Fruit fly (Drosophila melanogaster): ENCODE measurements around the gene CG15561.

The CG15561 gene

DNA sequence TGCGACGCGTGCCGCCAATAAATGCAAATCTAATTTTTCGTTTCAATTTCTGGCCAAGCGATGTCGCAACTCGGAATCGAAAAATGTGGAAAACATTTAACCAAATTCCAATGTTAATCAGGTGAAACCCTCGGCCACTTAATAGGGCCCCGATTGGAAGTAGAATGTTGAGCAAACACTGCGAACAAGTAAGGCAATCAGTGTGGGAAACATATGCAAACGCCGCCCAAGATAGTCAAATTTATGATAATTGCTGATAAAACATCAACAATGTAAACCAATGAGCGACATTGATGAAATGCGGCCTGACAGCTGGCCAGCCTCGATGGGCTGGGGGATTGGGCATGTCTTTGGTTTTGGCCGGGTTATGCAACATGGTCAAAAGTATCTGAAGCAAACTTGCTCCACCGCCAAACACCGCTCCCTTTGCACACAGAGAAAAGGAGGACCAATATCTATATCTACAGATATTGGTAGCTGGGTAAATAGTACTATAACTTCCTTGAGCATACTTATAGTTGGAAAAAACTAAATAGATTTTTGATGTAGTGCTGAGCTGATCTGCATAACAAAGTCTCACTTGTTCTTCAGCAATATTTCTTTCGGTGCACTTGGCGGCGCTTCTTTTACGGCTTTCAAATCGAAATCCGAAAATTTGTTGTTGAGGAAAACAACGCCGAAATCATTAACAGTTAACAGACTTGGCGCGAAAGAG, 31.7 kb upstream of the CG15561 start (continued):
- TF ChIP-seq lov (optimal IDR thresholded peaks at IDR 0.05): no peak
- TF ChIP-seq lov (GFP tag; IDR thresholded peaks at IDR 0.05): peak; percentile 80; the same call in 2 of the 3 replicates
- TF ChIP-seq CG3407 (GFP tag; optimal IDR thresholded peaks at IDR 0.05): peak; percentile 65
- peak; percentile 54; the same call in 1 of the 3 replicates for TF ChIP-seq CG3726 (GFP tag; IDR thresholded peaks at IDR 0.05)
- TF ChIP-seq CG16815 (GFP tag; optimal IDR thresholded peaks at IDR 0.05): no peak
- peak; percentile 73 for TF ChIP-seq CG17829 (tag; optimal IDR thresholded peaks at IDR 0.05)
- TF ChIP-seq ind (GFP tag; optimal IDR thresholded peaks at IDR 0.05): peak; percentile 77
- TF ChIP-seq Pdp1 (GFP tag; optimal IDR thresholded peaks at IDR 0.05): peak; percentile 56 to 82
- TF ChIP-seq CG2678 (tag; optimal IDR thresholded peaks at IDR 0.05): peak; percentile 88
- no peak for TF ChIP-seq mirr (GFP tag; optimal IDR thresholded peaks at IDR 0.05)
- TF ChIP-seq CG30020 (tag; optimal IDR thresholded peaks at IDR 0.05): peak; percentile 28
- TF ChIP-seq sna (GFP tag; IDR thresholded peaks at IDR 0.05; ENCODE audit: partially characterized antibody): no peak
- no peak for TF ChIP-seq Lpt (GFP tag; optimal IDR thresholded peaks at IDR 0.05)
- peak; percentile 76 for TF ChIP-seq ttk (GFP tag; IDR thresholded peaks at IDR 0.05)
- peak; percentile 97 for TF ChIP-seq Awh (GFP tag; IDR thresholded peaks at IDR 0.05)
- peak; percentile 66 for TF ChIP-seq kah (GFP tag; optimal IDR thresholded peaks at IDR 0.05)
- TF ChIP-seq dmrt11E (tag; optimal IDR thresholded peaks at IDR 0.05): no peak
- TF ChIP-seq aop (GFP tag; IDR thresholded peaks at IDR 0.05): peak; percentile 40; the same call in 1 of the 2 replicates
- TF ChIP-seq cad (GFP tag; optimal IDR thresholded peaks at IDR 0.05): no peak
- TF ChIP-seq Taf1 (GFP tag; IDR thresholded peaks at IDR 0.05): no peak
- 0 out of 2 replicates have a peak, but pooled peaks have one; percentile 19 for TF ChIP-seq CG4360 (GFP tag; IDR thresholded peaks at IDR 0.05)
- peak; percentile 57 for TF ChIP-seq Drgx (GFP tag; IDR thresholded peaks at IDR 0.05)
- peak; percentile 66 for TF ChIP-seq btn (GFP tag; optimal IDR thresholded peaks at IDR 0.05)
- no peak for TF ChIP-seq p53 (GFP tag; optimal IDR thresholded peaks at IDR 0.05)
- no peak for TF ChIP-seq insv (GFP tag; optimal IDR thresholded peaks at IDR 0.05)
- TF ChIP-seq Dek (tag; optimal IDR thresholded peaks at IDR 0.05): peak; percentile 57
- TF ChIP-seq dmrt99B (tag; optimal IDR thresholded peaks at IDR 0.05): peak; percentile 89
- no peak for TF ChIP-seq Ets97D (GFP tag; optimal IDR thresholded peaks at IDR 0.05)
- no peak for TF ChIP-seq nerfin-2 (GFP tag; IDR thresholded peaks at IDR 0.05; ENCODE audit: partially characterized antibody)
- peak; percentile 40 for TF ChIP-seq CG3281 (GFP tag; optimal IDR thresholded peaks at IDR 0.05)
- no peak for TF ChIP-seq CG1832 (GFP tag; optimal IDR thresholded peaks at IDR 0.05)
- no peak for TF ChIP-seq trh (GFP tag; optimal IDR thresholded peaks at IDR 0.05)
- peak; percentile 41 for TF ChIP-seq CG10274 (GFP tag; optimal IDR thresholded peaks at IDR 0.05)
- peak; percentile 30; the same call in 1 of the 2 replicates for TF ChIP-seq CG10959 (GFP tag; IDR thresholded peaks at IDR 0.05)
- TF ChIP-seq CG14667 (GFP tag; IDR thresholded peaks at IDR 0.05): peak; percentile 70
- TF ChIP-seq Adf1 (GFP tag; IDR thresholded peaks at IDR 0.05): no peak
- peak; percentile 56 for TF ChIP-seq CG9817 (tag; optimal IDR thresholded peaks at IDR 0.05)
- peak; percentile 67 for TF ChIP-seq CG17802 (tag; optimal IDR thresholded peaks at IDR 0.05)
- TF ChIP-seq CG33213 (GFP tag; optimal IDR thresholded peaks at IDR 0.05): peak; percentile 29
- TF ChIP-seq CG12071 (GFP tag; optimal IDR thresholded peaks at IDR 0.05): peak; percentile 75
- no peak for TF ChIP-seq Usf (GFP tag; optimal IDR thresholded peaks at IDR 0.05)
- TF ChIP-seq Camta (GFP tag; optimal IDR thresholded peaks at IDR 0.05): peak; percentile 60
- peak; percentile 26 for TF ChIP-seq Hr3 (GFP tag; optimal IDR thresholded peaks at IDR 0.05)
- no peak for TF ChIP-seq CG15073 (GFP tag; optimal IDR thresholded peaks at IDR 0.05)
- TF ChIP-seq shn (GFP tag; optimal IDR thresholded peaks at IDR 0.05): no peak
- TF ChIP-seq CG16813 (GFP tag; IDR thresholded peaks at IDR 0.05; ENCODE audit: partially characterized antibody): no peak
- peak; percentile 46 for TF ChIP-seq fd64A (GFP tag; optimal IDR thresholded peaks at IDR 0.05)
- TF ChIP-seq kay (GFP tag; optimal IDR thresholded peaks at IDR 0.05): peak; percentile 34
- peak; percentile 24 for TF ChIP-seq Myb (GFP tag; optimal IDR thresholded peaks at IDR 0.05)
- TF ChIP-seq al (GFP tag; IDR thresholded peaks at IDR 0.05): 0 out of 2 replicates have a peak, but pooled peaks have one; percentile 21
